Fruit fly (Drosophila melanogaster) whole organism, embryonic: Measurements from ENCODE around the gene fal.
A peak's percentile ranks its signal among the peaks of the same experiment; 100 is the strongest.

Source experiments
- Awh ChIP-seq: fragments of 200-800 bp; sonication (Bioruptor generic); IDR thresholded peaks from 2 replicates; pipeline ENCODE4, ENCODE4 v1.3.6; 2022; ENCODE audit warnings: missing biosample characterization, missing genetic modification characterization
- BEAF-32 ChIP-seq: fragments of 200-800 bp; sonication (Bioruptor generic); optimal IDR thresholded peaks from 3 replicates; lab custom pipeline; 2017; ENCODE audit warnings: missing biosample characterization, missing genetic modification characterization, mild to moderate bottlenecking, moderate library complexity, missing genetic modification reagents
- CG11456 ChIP-seq: fragments of 200-800 bp; sonication (Bioruptor generic); IDR thresholded peaks from 3 replicates; pipeline ENCODE4 v1.3.6; 2022; ENCODE audit warnings: missing biosample characterization, missing genetic modification characterization
- CG11504 ChIP-seq: fragments of 200-800 bp; sonication (Bioruptor generic); optimal IDR thresholded peaks from 3 replicates; lab custom pipeline; 2019; ENCODE audit warnings: missing biosample characterization, mild to moderate bottlenecking, missing genetic modification characterization, moderate library complexity
- CG11696 ChIP-seq: fragments of 200-800 bp; sonication (Bioruptor generic); IDR thresholded peaks from 2 replicates; pipeline ENCODE4 v1.3.6; 2022; ENCODE audit warnings: missing biosample characterization, missing genetic modification characterization
- CG12155 ChIP-seq: fragments of 200-800 bp; sonication (Bioruptor generic); optimal IDR thresholded peaks from 3 replicates; lab custom pipeline; 2016; ENCODE audit warnings: missing biosample characterization, missing genetic modification characterization
- CG13296 ChIP-seq: fragments of 200-800 bp; sonication (Bioruptor generic); optimal IDR thresholded peaks from 3 replicates; lab custom pipeline; 2018; ENCODE audit warnings: missing biosample characterization, mild to moderate bottlenecking, missing genetic modification characterization
- CG14710 ChIP-seq: fragments of 200-800 bp; sonication (Bioruptor generic); optimal IDR thresholded peaks from 3 replicates; lab custom pipeline; 2019; ENCODE audit warnings: missing biosample characterization, mild to moderate bottlenecking, missing genetic modification characterization, moderate library complexity
- CG15479 ChIP-seq: fragments of 200-800 bp; sonication (Bioruptor generic); optimal IDR thresholded peaks from 3 replicates; lab custom pipeline; 2019; ENCODE audit warnings: missing biosample characterization, mild to moderate bottlenecking, missing genetic modification characterization, moderate library complexity
- CG17328 ChIP-seq: fragments of 200-800 bp; sonication (Bioruptor generic); IDR thresholded peaks from 2 replicates; pipeline ENCODE4 v1.3.6; 2022; ENCODE audit warnings: missing biosample characterization, missing genetic modification characterization
- CG18619 ChIP-seq: fragments of 200-800 bp; sonication (Bioruptor generic); optimal IDR thresholded peaks from 3 replicates; lab custom pipeline; 2017; ENCODE audit warnings: missing biosample characterization, mild to moderate bottlenecking, missing genetic modification characterization
- CG2116 ChIP-seq: fragments of 200-800 bp; sonication (Bioruptor generic); optimal IDR thresholded peaks from 3 replicates; lab custom pipeline; 2018; ENCODE audit warnings: missing biosample characterization, mild to moderate bottlenecking, missing genetic modification characterization
- CG2120 ChIP-seq: fragments of 200-800 bp; sonication (Bioruptor generic); optimal IDR thresholded peaks from 3 replicates; lab custom pipeline; 2016; ENCODE audit warnings: missing biosample characterization, missing genetic modification characterization
- CG2889 ChIP-seq: fragments of 200-800 bp; sonication (Bioruptor generic); IDR thresholded peaks from 3 replicates; pipeline ENCODE4 v1.3.6; 2022; ENCODE audit warnings: missing biosample characterization, missing genetic modification characterization
- CG4404 ChIP-seq: fragments of 200-800 bp; sonication (Bioruptor generic); IDR thresholded peaks from 2 replicates; pipeline ENCODE4 v1.3.6; 2022; ENCODE audit warnings: missing biosample characterization, missing genetic modification characterization
- CG6272 ChIP-seq: fragments of 200-800 bp; sonication (Bioruptor generic); IDR thresholded peaks from 2 replicates; pipeline ENCODE4 v1.3.6; 2022; ENCODE audit warnings: missing biosample characterization, missing genetic modification characterization
- CG6689 ChIP-seq: fragments of 200-800 bp; sonication (Bioruptor generic); IDR thresholded peaks from 2 replicates; pipeline ENCODE4 v1.3.6; 2022; ENCODE audit warnings: missing biosample characterization, missing genetic modification characterization
- CG6791 ChIP-seq: fragments of 200-800 bp; sonication (Bioruptor generic); IDR thresholded peaks from 3 replicates; pipeline ENCODE4 v1.3.6; 2022; ENCODE audit warnings: missing biosample characterization, missing genetic modification characterization; ENCODE audit not compliant: partially characterized antibody
- CG9215 ChIP-seq: fragments of 200-800 bp; sonication (Bioruptor generic); IDR thresholded peaks from 2 replicates; pipeline ENCODE4 v1.3.6; 2022; ENCODE audit warnings: missing biosample characterization, missing genetic modification characterization
- CTCF ChIP-seq: fragments of 200-800 bp; sonication (Bioruptor generic); optimal IDR thresholded peaks from 2 replicates; lab custom pipeline; 2017; ENCODE audit warnings: missing biosample characterization, mild to moderate bottlenecking, missing genetic modification characterization, moderate library complexity
- Camta ChIP-seq: fragments of 200-800 bp; sonication (Bioruptor generic); optimal IDR thresholded peaks from 2 replicates; lab custom pipeline; 2016; ENCODE audit warnings: missing biosample characterization, missing genetic modification characterization
- D ChIP-seq, 2 experiments: fragments of 200-800 bp in 1 of 2; fragments of >200 bp in 1 of 2; sonication (Bioruptor generic) in 1 of 2; optimal IDR thresholded peaks; 2 replicates in 1 of 2; 3 replicates in 1 of 2; lab custom pipeline; 2017; ENCODE audit warnings: mild to moderate bottlenecking in 1 of 2, missing biosample characterization in 1 of 2, missing genetic modification characterization in 1 of 2, missing genetic modification reagents in 1 of 2
- Dfd ChIP-seq, 2 experiments: fragments of >200 bp; optimal IDR thresholded peaks; 2 replicates each; lab custom pipeline; 2017; ENCODE audit warnings: missing biosample characterization in 2 of 2, missing genetic modification characterization in 2 of 2
- Gug ChIP-seq: fragments of 200-800 bp; sonication (Bioruptor generic); IDR thresholded peaks from 4 replicates; pipeline ENCODE4 v1.3.6; 2022; ENCODE audit warnings: missing biosample characterization, missing genetic modification characterization
- HmgZ ChIP-seq: fragments of 200-800 bp; sonication (Bioruptor generic); optimal IDR thresholded peaks from 2 replicates; lab custom pipeline; 2018; ENCODE audit warnings: missing biosample characterization, mild to moderate bottlenecking, missing genetic modification characterization
- Mad ChIP-seq: fragments of 200-800 bp; sonication (Bioruptor generic); optimal IDR thresholded peaks from 2 replicates; lab custom pipeline; 2016; ENCODE audit warnings: missing biosample characterization, missing genetic modification characterization
- Max ChIP-seq: fragments of 200-800 bp; sonication (Bioruptor generic); optimal IDR thresholded peaks from 2 replicates; lab custom pipeline; 2016; ENCODE audit warnings: missing biosample characterization, mild to moderate bottlenecking, missing genetic modification characterization
- NK7.1 ChIP-seq: fragments of 200-800 bp; sonication (Bioruptor generic); optimal IDR thresholded peaks from 3 replicates; lab custom pipeline; 2016; ENCODE audit warnings: missing biosample characterization, missing genetic modification characterization
- Rfx ChIP-seq: fragments of 200-800 bp; sonication (Bioruptor generic); IDR thresholded peaks from 2 replicates; pipeline ENCODE4 v1.3.6; 2022; ENCODE audit warnings: missing biosample characterization, missing genetic modification characterization
- Sox102F ChIP-seq: fragments of 200-800 bp; sonication (Bioruptor generic); optimal IDR thresholded peaks from 2 replicates; lab custom pipeline; 2018; ENCODE audit warnings: missing biosample characterization, mild to moderate bottlenecking, missing genetic modification characterization, moderate library complexity
- bowl ChIP-seq: fragments of 200-800 bp; sonication (Bioruptor generic); IDR thresholded peaks from 2 replicates; pipeline ENCODE4 v1.3.6; 2022; ENCODE audit warnings: missing biosample characterization, missing genetic modification characterization
- chinmo ChIP-seq: fragments of 200-800 bp; sonication (Bioruptor generic); IDR thresholded peaks from 4 replicates; pipeline ENCODE4 v1.3.6; 2022; ENCODE audit warnings: missing biosample characterization, missing genetic modification characterization; ENCODE audit not compliant: partially characterized antibody
- chn ChIP-seq: fragments of 200-800 bp; sonication (Bioruptor generic); optimal IDR thresholded peaks from 2 replicates; lab custom pipeline; 2016; ENCODE audit warnings: missing biosample characterization, missing genetic modification characterization
- crol ChIP-seq: fragments of 200-800 bp; sonication (Bioruptor generic); IDR thresholded peaks from 2 replicates; pipeline ENCODE4 v1.3.6; 2022; ENCODE audit warnings: missing biosample characterization, missing genetic modification characterization
- cwo ChIP-seq: fragments of 200-800 bp; sonication (Bioruptor generic); optimal IDR thresholded peaks from 3 replicates; lab custom pipeline; 2017; ENCODE audit warnings: missing biosample characterization, missing genetic modification characterization, mild to moderate bottlenecking, moderate library complexity, missing genetic modification reagents
- ems ChIP-seq: fragments of 200-800 bp; sonication (Bioruptor generic); optimal IDR thresholded peaks from 3 replicates; lab custom pipeline; 2016; ENCODE audit warnings: missing biosample characterization, missing genetic modification characterization
- hth ChIP-seq: fragments of >200 bp; optimal IDR thresholded peaks from 2 replicates; lab custom pipeline; 2017; ENCODE audit warnings: inconsistent platforms
- jigr1 ChIP-seq: fragments of 200-800 bp; sonication (Bioruptor generic); IDR thresholded peaks from 3 replicates; pipeline ENCODE4 v1.3.6; 2022; ENCODE audit warnings: missing biosample characterization, missing genetic modification characterization
- lola ChIP-seq, 3 experiments: fragments of >200 bp in 2 of 3; fragments of 200-800 bp in 1 of 3; sonication (Bioruptor generic) in 1 of 3; optimal IDR thresholded peaks; 2 replicates each; lab custom pipeline; 2017 to 2019; ENCODE audit warnings: missing biosample characterization in 3 of 3, missing genetic modification characterization in 3 of 3, mild to moderate bottlenecking in 1 of 3, moderate library complexity in 1 of 3
- odd ChIP-seq: fragments of 200-800 bp; sonication (Bioruptor generic); optimal IDR thresholded peaks from 2 replicates; lab custom pipeline; 2017; ENCODE audit warnings: missing biosample characterization, mild to moderate bottlenecking, missing genetic modification characterization
- onecut ChIP-seq: fragments of 200-800 bp; sonication (Bioruptor generic); IDR thresholded peaks from 2 replicates; pipeline ENCODE4 v1.3.6; 2022; ENCODE audit warnings: missing biosample characterization, missing genetic modification characterization
- pnt ChIP-seq: fragments of 200-800 bp; sonication (Bioruptor generic); optimal IDR thresholded peaks from 3 replicates; lab custom pipeline; 2016; ENCODE audit warnings: missing biosample characterization, missing genetic modification characterization
- pzg ChIP-seq: fragments of 200-800 bp; sonication (Bioruptor generic); optimal IDR thresholded peaks from 3 replicates; lab custom pipeline; 2018; ENCODE audit warnings: missing biosample characterization, mild to moderate bottlenecking, missing genetic modification characterization, moderate library complexity
- rib ChIP-seq: fragments of 200-800 bp; sonication (Bioruptor generic); IDR thresholded peaks from 2 replicates; pipeline ENCODE4 v1.3.6; 2022; ENCODE audit warnings: missing biosample characterization, missing genetic modification characterization
- sc ChIP-seq, 3 experiments: fragments of >200 bp in 2 of 3; fragments of 200-800 bp in 1 of 3; sonication (Bioruptor generic) in 1 of 3; optimal IDR thresholded peaks; 2 replicates in 2 of 3; 3 replicates in 1 of 3; lab custom pipeline; 2017; ENCODE audit warnings: mild to moderate bottlenecking in 1 of 3, missing biosample characterization in 1 of 3, missing genetic modification characterization in 1 of 3, missing genetic modification reagents in 1 of 3
- sens ChIP-seq: fragments of 200-800 bp; sonication (Bioruptor generic); peaks from one replicate; lab custom pipeline; 2016; ENCODE audit warnings: missing biosample characterization, missing genetic modification characterization
- slbo ChIP-seq: fragments of 200-800 bp; sonication (Bioruptor generic); IDR thresholded peaks from 2 replicates; pipeline ENCODE4 v1.3.6; 2022; ENCODE audit warnings: missing biosample characterization, missing genetic modification characterization
- sqz ChIP-seq: fragments of 200-800 bp; sonication (Bioruptor generic); optimal IDR thresholded peaks from 3 replicates; lab custom pipeline; 2018; ENCODE audit warnings: missing biosample characterization, mild to moderate bottlenecking, missing genetic modification characterization
- tap ChIP-seq: fragments of 200-800 bp; optimal IDR thresholded peaks from 3 replicates; lab custom pipeline; 2019; ENCODE audit warnings: missing biosample characterization, mild to moderate bottlenecking, missing genetic modification characterization, moderate library complexity
- tup ChIP-seq: fragments of 200-800 bp; sonication (Bioruptor generic); optimal IDR thresholded peaks from 2 replicates; lab custom pipeline; 2016; ENCODE audit warnings: missing biosample characterization, mild to moderate bottlenecking, missing genetic modification characterization, moderate library complexity
- vfl ChIP-seq: fragments of 200-800 bp; sonication (Bioruptor generic); optimal IDR thresholded peaks from 2 replicates; lab custom pipeline; 2016; ENCODE audit warnings: missing biosample characterization, missing genetic modification characterization
- wdn ChIP-seq: fragments of 200-800 bp; sonication (Bioruptor generic); IDR thresholded peaks from 2 replicates; pipeline ENCODE4 v1.3.6; 2022; ENCODE audit warnings: missing biosample characterization, missing genetic modification characterization

Gene fal

DNA sequence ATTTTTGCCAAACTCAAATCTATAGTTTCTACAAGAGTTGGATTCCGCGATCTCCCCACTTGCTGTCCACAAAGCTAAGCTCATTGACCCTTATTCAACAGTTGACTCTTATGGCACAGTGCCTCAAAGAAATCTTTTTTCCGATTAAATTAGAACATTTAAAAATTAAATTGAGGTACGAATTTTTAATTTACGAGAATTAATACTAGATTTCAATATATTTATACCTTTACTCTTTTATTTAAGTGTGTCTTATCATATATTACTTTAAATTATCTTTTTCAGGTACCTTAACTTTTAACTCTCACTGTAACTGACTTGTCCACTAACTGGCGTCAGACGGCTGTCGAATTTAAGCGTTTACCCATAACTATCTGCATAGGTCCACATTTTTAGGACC is 43.9 kb downstream of the fal start (continued):
- no peak for TF ChIP-seq wdn (GFP tag; lab: Robert Waterston, UW)
- TF ChIP-seq CG15479 (GFP tag; lab: Kevin White, UChicago): no peak
- no peak for TF ChIP-seq pzg
- TF ChIP-seq crol: no peak
- no peak for TF ChIP-seq bowl (GFP tag; lab: Robert Waterston, UW)
- TF ChIP-seq CG11504 (tag; lab: Kevin White, UChicago): peak; percentile 77
- no peak for TF ChIP-seq HmgZ (tag; lab: Kevin White, UChicago)
- TF ChIP-seq CG6689 (GFP tag; lab: Robert Waterston, UW): peak; percentile 68
- no peak for TF ChIP-seq BEAF-32 (GFP tag; lab: Kevin White, UChicago)
- no peak for TF ChIP-seq Mad
- no peak for TF ChIP-seq hth
- TF ChIP-seq lola (GFP tag; optimal IDR thresholded peaks at IDR 0.05; lab: Kevin White, UChicago): peak in 1 of 3 experiments; percentile 47
- TF ChIP-seq CG18619 (GFP tag; lab: Kevin White, UChicago): no peak
- TF ChIP-seq vfl (GFP tag; lab: Kevin White, UChicago): no peak
- TF ChIP-seq rib (GFP tag; lab: Robert Waterston, UW): no peak
- no peak for TF ChIP-seq CG13296 (GFP tag; lab: Kevin White, UChicago)
- peak; percentile 24 for TF ChIP-seq CG14710 (tag; lab: Kevin White, UChicago)
- TF ChIP-seq sc (optimal IDR thresholded peaks at IDR 0.05; lab: Kevin White, UChicago): no peak
- TF ChIP-seq sc (GFP tag; optimal IDR thresholded peaks at IDR 0.05; lab: Kevin White, UChicago): no peak
- TF ChIP-seq tap (tag; lab: Kevin White, UChicago): peak; percentile 42
- TF ChIP-seq CG11456 (GFP tag; lab: Robert Waterston, UW): no peak
- no peak for TF ChIP-seq CG2116 (GFP tag; lab: Kevin White, UChicago)
- no peak for TF ChIP-seq pnt (GFP tag; lab: Kevin White, UChicago)
- no peak for TF ChIP-seq CG9215
- TF ChIP-seq CG6272: no peak
- TF ChIP-seq Max (GFP tag; lab: Kevin White, UChicago): no peak
- TF ChIP-seq CG11696 (GFP tag; lab: Robert Waterston, UW): no peak
- no peak for TF ChIP-seq onecut
- TF ChIP-seq Dfd (GFP tag; optimal IDR thresholded peaks at IDR 0.05; lab: Kevin White, UChicago): no peak
- no peak for TF ChIP-seq CG2889 (GFP tag; lab: Robert Waterston, UW)
- no peak for TF ChIP-seq D (optimal IDR thresholded peaks at IDR 0.05; lab: Kevin White, UChicago)
- no peak for TF ChIP-seq D (GFP tag; optimal IDR thresholded peaks at IDR 0.05; lab: Kevin White, UChicago)
- no peak for TF ChIP-seq CG6791
- peak; percentile 58 for TF ChIP-seq slbo (GFP tag; lab: Robert Waterston, UW)
- TF ChIP-seq CTCF (GFP tag; lab: Kevin White, UChicago): no peak
- TF ChIP-seq jigr1 (GFP tag; lab: Robert Waterston, UW): 0 out of 3 replicates have a peak, but pooled peaks have one; percentile 43
- TF ChIP-seq Sox102F: peak; percentile 69
- TF ChIP-seq CG17328 (GFP tag; lab: Robert Waterston, UW): peak; percentile 31; the same call in 1 of the 2 replicates
- no peak for TF ChIP-seq Gug (GFP tag; lab: Robert Waterston, UW)
- TF ChIP-seq cwo: no peak
- TF ChIP-seq CG2120 (GFP tag; lab: Kevin White, UChicago): no peak
- no peak for TF ChIP-seq ems (GFP tag; lab: Kevin White, UChicago)
- TF ChIP-seq chn (GFP tag; lab: Kevin White, UChicago): no peak
- peak; percentile 48 for TF ChIP-seq Rfx (GFP tag; lab: Robert Waterston, UW)
- no peak for TF ChIP-seq chinmo (GFP tag; lab: Robert Waterston, UW)
- TF ChIP-seq tup (GFP tag; lab: Kevin White, UChicago): no peak
- no peak for TF ChIP-seq CG4404 (GFP tag; lab: Robert Waterston, UW)
- no peak for TF ChIP-seq odd (GFP tag; lab: Kevin White, UChicago)
- no peak for TF ChIP-seq Awh
- TF ChIP-seq sens (GFP tag; lab: Kevin White, UChicago): peak; percentile 64
- no peak for TF ChIP-seq Camta
- TF ChIP-seq sqz (GFP tag; lab: Kevin White, UChicago): no peak
- no peak for TF ChIP-seq CG12155 (GFP tag; lab: Kevin White, UChicago)
- no peak for TF ChIP-seq NK7.1 (GFP tag; lab: Kevin White, UChicago)
